Fruit fly (Drosophila melanogaster) S2 (cell line): ENCODE measurements around the gene Mfe2.

ENCODE experiments used
- CG8478 ChIP-seq: fragments of >200 bp; optimal IDR thresholded peaks from 2 replicates; lab custom pipeline; 2018
- CTCF ChIP-seq, 2 experiments: fragments of >200 bp; optimal IDR thresholded peaks; 2 replicates each; lab custom pipeline; 2018

Mfe2 gene

DNA sequence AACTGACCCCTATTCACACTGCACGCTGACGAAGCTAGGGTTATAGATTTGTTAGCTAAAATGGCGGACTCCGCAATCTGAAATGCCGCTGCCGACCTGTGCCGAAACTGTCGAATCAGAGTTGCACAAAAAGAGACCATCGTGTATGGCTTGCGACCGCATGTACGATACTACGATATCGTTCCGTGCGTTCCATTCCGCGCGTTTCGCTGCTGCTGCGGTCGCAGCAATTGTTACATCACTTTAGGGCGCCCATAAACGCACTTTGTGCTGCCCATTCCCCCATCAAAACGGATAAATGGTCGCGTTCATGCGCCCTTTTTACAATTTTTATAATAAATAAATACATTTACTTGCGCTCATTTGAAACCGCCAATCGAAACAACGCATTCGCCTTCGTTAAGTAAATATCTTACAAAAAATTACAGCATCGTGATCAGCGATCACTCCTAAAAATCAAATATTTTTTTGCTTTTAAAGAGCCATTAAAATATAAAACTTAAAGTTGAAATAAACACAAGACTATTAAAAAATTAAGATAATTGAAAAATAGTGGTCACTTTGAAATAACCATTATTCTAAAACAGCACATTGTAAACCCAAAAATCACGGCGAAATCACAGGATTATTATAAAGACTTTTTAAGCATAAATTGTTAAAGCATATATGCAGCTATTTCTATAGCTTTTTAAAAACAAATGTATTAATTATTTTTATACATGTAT is 49.6 kb downstream of the Mfe2 start, which contains the start of gene Cyp1:
Cyp1 (minus strand) TSS at position 174 of the 725 bp plus-strand sequence.
- no peak for TF ChIP-seq CTCF (optimal IDR thresholded peaks at IDR 0.05; lab: Kevin White, UChicago)
- TF ChIP-seq CG8478 (lab: Kevin White, UChicago), result no peak

DNA sequence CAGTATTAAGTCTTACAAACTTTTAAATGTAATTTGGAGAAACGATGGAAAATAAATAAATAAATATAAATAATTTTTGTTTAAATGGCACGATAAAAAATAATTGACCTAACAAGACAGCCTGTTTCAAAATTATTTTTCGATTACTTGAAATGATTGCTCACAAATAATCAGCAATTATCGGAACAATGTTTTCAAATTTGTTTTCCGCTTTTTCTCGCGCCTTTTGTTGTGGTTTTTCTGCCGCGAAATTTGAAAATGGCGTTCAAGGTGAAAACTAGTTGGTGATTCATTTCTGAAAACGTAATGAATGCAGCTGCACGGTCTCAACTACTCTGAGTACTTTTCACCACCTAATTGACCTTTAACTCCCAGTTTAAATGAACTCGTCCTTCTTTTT is 50.3 kb downstream of the Mfe2 start:
- no peak for TF ChIP-seq CG8478 (lab: Kevin White, UChicago)
- no peak for TF ChIP-seq CTCF (optimal IDR thresholded peaks at IDR 0.05; lab: Kevin White, UChicago)

DNA sequence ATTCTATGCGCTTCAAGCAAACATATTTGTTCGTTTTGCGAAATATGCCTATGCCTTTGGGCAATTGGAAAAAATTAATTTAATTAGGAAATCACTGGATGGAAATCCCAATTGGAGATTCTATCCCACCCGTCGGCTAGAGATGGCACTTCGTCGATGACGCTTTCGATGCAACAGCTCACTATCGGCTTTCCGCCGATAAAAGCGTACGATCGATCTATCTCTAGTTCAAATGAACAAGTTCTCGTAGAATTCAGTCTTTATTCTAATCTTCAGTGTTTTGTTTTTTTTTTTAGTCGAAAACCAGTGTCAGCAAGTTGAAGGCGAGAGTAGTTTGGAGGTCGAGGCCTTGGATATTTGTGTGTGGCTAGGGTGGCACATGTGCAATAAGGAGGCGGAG is 52.3 kb downstream of the Mfe2 start, which contains the start of the genes CG9917 and CG32579:
CG9917 (minus strand) TSS at position 169 of the 400 bp plus-strand sequence.
CG32579 (plus strand) TSS at position 224 of the 400 bp plus-strand sequence.
- TF ChIP-seq CG8478 (lab: Kevin White, UChicago), result no peak
- no peak for TF ChIP-seq CTCF (optimal IDR thresholded peaks at IDR 0.05; lab: Kevin White, UChicago)
